Fruit fly (Drosophila melanogaster): ENCODE results near the gene dpr10.

- no peak for TF ChIP-seq pan (optimal IDR thresholded peaks at IDR 0.05)
- TF ChIP-seq psq (optimal IDR thresholded peaks at IDR 0.05): no peak
- TF ChIP-seq usp (GFP tag; optimal IDR thresholded peaks at IDR 0.05): no peak
- TF ChIP-seq EcR (GFP tag; optimal IDR thresholded peaks at IDR 0.05): no peak
- no peak for TF ChIP-seq CG8478 (optimal IDR thresholded peaks at IDR 0.05)
- TF ChIP-seq Dll (optimal IDR thresholded peaks at IDR 0.05): no peak
These were observed 38.7 kb upstream of the dpr10 start for dm6 chr3L:10224470-10225213.

All from whole organism.